Worm (Caenorhabditis elegans) whole organism, mixed stage, embryonic: ENCODE measurements around the gene Y110A2AL.4.
A peak's percentile ranks its signal among the peaks of the same experiment; 100 is the strongest.

ENCODE experiments used
- M03D4.4 ChIP-seq: sonication (generic microtip); optimal IDR thresholded peaks from 2 replicates; lab custom pipeline; 2017; ENCODE audit warnings: mild to moderate bottlenecking, missing genetic modification characterization, missing compliant biosample characterization
- bed-3 ChIP-seq: fragments of 200-800 bp; sonication (Bioruptor generic); optimal IDR thresholded peaks from 3 replicates; lab custom pipeline; 2018; ENCODE audit warnings: mild to moderate bottlenecking, missing genetic modification characterization, moderate library complexity, missing compliant biosample characterization
- blmp-1 ChIP-seq: fragments of 150-350 bp; optimal IDR thresholded peaks from 2 replicates; lab custom pipeline; 2014; ENCODE audit warnings: missing biosample characterization, missing genetic modification characterization
- ceh-39 ChIP-seq: fragments of 150-350 bp; optimal IDR thresholded peaks from 2 replicates; lab custom pipeline; 2014; ENCODE audit warnings: missing biosample characterization, missing genetic modification characterization
- ceh-43 ChIP-seq: fragments of 200-800 bp; sonication (Bioruptor generic); optimal IDR thresholded peaks from 2 replicates; lab custom pipeline; 2018; ENCODE audit warnings: mild to moderate bottlenecking, missing genetic modification characterization, moderate library complexity, missing compliant biosample characterization
- ceh-83 ChIP-seq: fragments of 200-800 bp; sonication (Bioruptor generic); optimal IDR thresholded peaks from 2 replicates; lab custom pipeline; 2018; ENCODE audit warnings: mild to moderate bottlenecking, missing genetic modification characterization, missing compliant biosample characterization
- cnd-1 ChIP-seq: fragments of 200-800 bp; sonication (Bioruptor generic); optimal IDR thresholded peaks from 2 replicates; lab custom pipeline; 2018; ENCODE audit warnings: mild to moderate bottlenecking, missing genetic modification characterization, missing compliant biosample characterization
- drap-1 ChIP-seq: fragments of 200-800 bp; sonication (Bioruptor generic); optimal IDR thresholded peaks from 3 replicates; lab custom pipeline; 2018; ENCODE audit warnings: mild to moderate bottlenecking, missing genetic modification characterization, missing compliant biosample characterization
- elt-1 ChIP-seq: sonication (generic microtip); optimal IDR thresholded peaks from 2 replicates; lab custom pipeline; 2017; ENCODE audit warnings: missing genetic modification characterization, mild to moderate bottlenecking, missing compliant biosample characterization, antibody characterized with exemption, moderate library complexity, borderline replicate concordance; ENCODE audit not compliant: insufficient read depth
- elt-3 ChIP-seq: fragments of 150-350 bp; optimal IDR thresholded peaks from 2 replicates; lab custom pipeline; 2014; ENCODE audit warnings: missing biosample characterization, missing genetic modification characterization
- flh-1 ChIP-seq: fragments of 200-800 bp; sonication (Bioruptor generic); optimal IDR thresholded peaks from 2 replicates; lab custom pipeline; 2018; ENCODE audit warnings: mild to moderate bottlenecking, missing genetic modification characterization, moderate library complexity, missing compliant biosample characterization
- ham-2 ChIP-seq: fragments of 200-800 bp; sonication (Bioruptor generic); optimal IDR thresholded peaks from 2 replicates; lab custom pipeline; 2018; ENCODE audit warnings: mild to moderate bottlenecking, missing genetic modification characterization, missing compliant biosample characterization
- hlh-1 ChIP-seq: fragments of 150-350 bp; optimal IDR thresholded peaks from 2 replicates; lab custom pipeline; 2014; ENCODE audit warnings: missing biosample characterization, missing genetic modification reagents, missing genetic modification characterization
- lin-13 ChIP-seq: fragments of 150-350 bp; optimal IDR thresholded peaks from 2 replicates; lab custom pipeline; 2014; ENCODE audit warnings: missing biosample characterization, missing genetic modification characterization
- lin-32 ChIP-seq: fragments of 200-800 bp; sonication (Bioruptor generic); optimal IDR thresholded peaks from 2 replicates; lab custom pipeline; 2018; ENCODE audit warnings: mild to moderate bottlenecking, missing genetic modification characterization, missing compliant biosample characterization
- lsy-2 ChIP-seq: fragments of 150-350 bp; optimal IDR thresholded peaks from 2 replicates; lab custom pipeline; 2014; ENCODE audit warnings: missing biosample characterization, missing genetic modification characterization
- mab-5 ChIP-seq: fragments of 150-350 bp; optimal IDR thresholded peaks from 2 replicates; lab custom pipeline; 2014; ENCODE audit warnings: missing biosample characterization, missing genetic modification characterization
- mep-1 ChIP-seq: fragments of 150-350 bp; optimal IDR thresholded peaks from 2 replicates; lab custom pipeline; 2017; ENCODE audit warnings: missing biosample characterization, missing genetic modification reagents, missing genetic modification characterization, inconsistent platforms
- mls-2 ChIP-seq: sonication (generic microtip); optimal IDR thresholded peaks from 2 replicates; lab custom pipeline; 2016; ENCODE audit warnings: mild to moderate bottlenecking, missing genetic modification characterization, moderate library complexity, missing compliant biosample characterization
- nhr-12 ChIP-seq: fragments of 150-350 bp; optimal IDR thresholded peaks from 2 replicates; lab custom pipeline; 2014; ENCODE audit warnings: missing biosample characterization, missing genetic modification characterization
- nhr-2 ChIP-seq: fragments of 150-350 bp; optimal IDR thresholded peaks from 2 replicates; lab custom pipeline; 2014; ENCODE audit warnings: missing biosample characterization, missing genetic modification characterization
- nhr-237 ChIP-seq: fragments of 150-350 bp; optimal IDR thresholded peaks from 2 replicates; lab custom pipeline; 2014; ENCODE audit warnings: missing biosample characterization, missing genetic modification characterization
- sem-2 ChIP-seq: fragments of 200-800 bp; sonication (Bioruptor generic); optimal IDR thresholded peaks from 2 replicates; lab custom pipeline; 2018; ENCODE audit warnings: mild to moderate bottlenecking, missing genetic modification characterization, missing compliant biosample characterization
- snpc-4 ChIP-seq: fragments of 150-350 bp; optimal IDR thresholded peaks from 2 replicates; lab custom pipeline; 2014; ENCODE audit warnings: missing biosample characterization, missing genetic modification characterization
- sptf-1 ChIP-seq: sonication (generic microtip); optimal IDR thresholded peaks from 2 replicates; lab custom pipeline; 2017; ENCODE audit warnings: mild to moderate bottlenecking, missing genetic modification characterization, moderate library complexity, missing compliant biosample characterization
- tbx-8 ChIP-seq: fragments of 200-800 bp; sonication (Bioruptor generic); optimal IDR thresholded peaks from 2 replicates; lab custom pipeline; 2018; ENCODE audit warnings: mild to moderate bottlenecking, missing genetic modification characterization, moderate library complexity, missing compliant biosample characterization
- unc-39 ChIP-seq: fragments of 150-350 bp; optimal IDR thresholded peaks from 2 replicates; lab custom pipeline; 2014; ENCODE audit warnings: missing biosample characterization, missing genetic modification characterization
- unc-62 ChIP-seq: fragments of 150-350 bp; optimal IDR thresholded peaks from 2 replicates; lab custom pipeline; 2014; ENCODE audit warnings: missing biosample characterization, missing genetic modification reagents, missing genetic modification characterization
- zip-8 ChIP-seq: fragments of 150-350 bp; optimal IDR thresholded peaks from 2 replicates; lab custom pipeline; 2014; ENCODE audit warnings: missing biosample characterization, missing genetic modification characterization
- ztf-11 ChIP-seq: fragments of 150-350 bp; optimal IDR thresholded peaks from 2 replicates; lab custom pipeline; 2014; ENCODE audit warnings: missing biosample characterization, missing genetic modification characterization

Gene Y110A2AL.4

DNA sequence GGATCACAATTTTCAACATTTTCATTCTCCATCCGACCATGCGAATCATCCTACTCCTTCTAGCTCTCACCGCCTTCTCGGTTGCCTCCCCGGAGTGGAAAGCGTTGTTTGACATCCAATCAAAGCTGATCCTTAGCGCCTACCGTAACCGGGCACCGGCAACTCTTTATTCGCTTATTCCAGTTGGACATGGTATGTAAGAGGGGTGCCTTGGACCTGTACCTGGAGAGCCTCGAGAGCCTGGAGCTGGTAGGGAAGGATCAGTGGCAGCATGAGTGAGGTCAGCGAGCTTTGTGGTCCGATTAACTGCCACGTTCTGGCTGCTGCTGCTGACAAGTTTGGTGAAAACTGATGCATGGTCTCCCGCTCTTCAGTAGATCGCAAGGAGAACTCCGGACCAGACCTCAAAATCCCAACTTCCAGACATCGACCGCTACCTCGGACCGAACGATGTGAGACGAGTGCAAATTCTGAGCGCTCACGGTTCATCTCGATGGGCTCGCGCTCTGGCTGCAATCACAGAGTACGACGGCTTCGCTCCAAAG is 11.2 kb upstream of the Y110A2AL.4 start, which contains the start of gene K12H6.8:
K12H6.8 (plus strand) TSS at position 38 of the 545 bp plus-strand sequence.
- no peak for TF ChIP-seq lin-13
- TF ChIP-seq M03D4.4 (tag; lab: Kevin White, UChicago): no peak
- TF ChIP-seq snpc-4 (tag; lab: Kevin White, UChicago): no peak
- no peak for TF ChIP-seq unc-39
- no peak for TF ChIP-seq sem-2
- TF ChIP-seq unc-62: no peak
- TF ChIP-seq bed-3 (GFP tag; lab: Kevin White, UChicago): no peak
- TF ChIP-seq tbx-8 (GFP tag; lab: Kevin White, UChicago): no peak
- TF ChIP-seq ceh-43 (GFP tag; lab: Kevin White, UChicago): no peak
- TF ChIP-seq zip-8 (tag; lab: Kevin White, UChicago): no peak
- TF ChIP-seq elt-1 (tag; lab: Kevin White, UChicago): no peak
- TF ChIP-seq drap-1 (GFP tag; lab: Kevin White, UChicago): no peak
- TF ChIP-seq nhr-12 (tag; lab: Kevin White, UChicago): no peak
- no peak for TF ChIP-seq cnd-1 (tag; lab: Kevin White, UChicago)
- TF ChIP-seq nhr-237: no peak
- TF ChIP-seq sptf-1 (tag; lab: Kevin White, UChicago): no peak
- TF ChIP-seq ceh-83 (GFP tag; lab: Kevin White, UChicago): no peak
- no peak for TF ChIP-seq flh-1 (GFP tag; lab: Kevin White, UChicago)
- no peak for TF ChIP-seq elt-3 (tag; lab: Kevin White, UChicago)
- TF ChIP-seq, all 35 proteins: peak for 0

DNA sequence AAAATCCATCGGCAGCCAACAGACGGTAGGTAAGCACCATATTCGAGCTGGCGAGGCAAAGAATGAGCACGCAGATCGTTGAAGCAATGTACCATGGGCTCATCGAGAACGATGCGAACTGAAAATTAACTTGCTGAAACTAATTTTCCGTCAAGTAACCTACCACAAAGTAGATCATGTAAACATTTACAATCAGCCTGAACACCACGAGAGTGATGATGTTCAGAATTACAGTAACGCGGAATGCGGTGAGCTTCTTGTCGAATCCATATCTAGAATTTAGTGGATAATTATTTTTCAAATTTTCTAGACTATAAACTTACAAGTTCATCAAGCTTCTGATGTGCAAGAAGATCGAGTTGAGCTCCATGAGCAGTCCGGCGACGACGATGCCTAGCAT is 9.6 kb upstream of the Y110A2AL.4 start:
- TF ChIP-seq tbx-8 (GFP tag; lab: Kevin White, UChicago): no peak
- TF ChIP-seq elt-3 (tag; lab: Kevin White, UChicago): no peak
- no peak for TF ChIP-seq mep-1 (tag; lab: Kevin White, UChicago)
- TF ChIP-seq lin-13: no peak
- no peak for TF ChIP-seq lsy-2 (tag; lab: Kevin White, UChicago)
- TF ChIP-seq cnd-1 (tag; lab: Kevin White, UChicago): no peak
- TF ChIP-seq M03D4.4 (tag; lab: Kevin White, UChicago): no peak
- TF ChIP-seq ham-2 (GFP tag; lab: Kevin White, UChicago): no peak
- no peak for TF ChIP-seq lin-32
- no peak for TF ChIP-seq nhr-2 (tag; lab: Kevin White, UChicago)
- no peak for TF ChIP-seq ceh-43 (GFP tag; lab: Kevin White, UChicago)

DNA sequence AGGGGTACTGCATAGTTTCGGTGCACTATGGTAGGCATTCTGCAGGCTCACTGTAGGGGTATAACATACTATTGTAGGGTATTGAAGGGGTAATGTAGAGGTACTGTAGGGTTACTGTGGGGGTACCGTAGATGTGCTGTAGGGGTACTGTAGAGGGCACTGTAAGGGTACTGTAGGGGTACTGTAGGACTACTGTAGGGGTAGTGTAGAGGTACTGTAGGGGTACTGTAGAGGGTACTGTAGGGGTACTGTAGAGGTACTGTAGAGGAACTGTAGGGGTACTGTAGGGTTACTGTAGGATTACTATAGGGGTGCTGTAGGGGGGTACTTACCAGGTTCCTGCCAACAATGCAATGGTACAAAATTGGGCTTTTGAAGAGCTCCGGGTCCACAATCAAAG is 9.0 kb upstream of the Y110A2AL.4 start:
- TF ChIP-seq nhr-237 (no peak), lsy-2 (tag; lab: Kevin White, UChicago) (peak; percentile 34), mls-2 (peak; percentile 3), sptf-1 (tag; lab: Kevin White, UChicago) (peak; percentile 18)

DNA sequence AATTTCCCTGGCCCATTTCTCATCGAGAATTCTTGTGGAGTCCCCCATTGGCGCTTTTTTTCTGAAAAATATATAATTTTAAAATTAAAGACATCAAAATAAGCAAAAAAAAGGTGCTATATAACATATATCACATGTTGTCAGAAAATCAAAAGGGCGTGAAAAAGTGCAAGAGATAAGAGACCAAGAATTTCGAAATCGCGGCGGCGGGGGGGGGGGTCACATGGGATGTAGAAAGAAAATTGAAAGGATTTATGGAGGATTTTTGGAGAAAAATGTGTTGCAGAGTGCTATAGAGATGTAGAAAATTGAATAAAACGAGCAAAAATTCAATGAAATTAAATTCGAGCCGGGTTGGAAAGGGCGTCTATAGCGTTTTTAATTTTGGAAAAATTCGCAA is 7.9 kb upstream of the Y110A2AL.4 start, which contains the start of gene K12H6.6:
K12H6.6 (minus strand) TSS at position 61 of the 400 bp plus-strand sequence.
- no peak for TF ChIP-seq nhr-237

DNA sequence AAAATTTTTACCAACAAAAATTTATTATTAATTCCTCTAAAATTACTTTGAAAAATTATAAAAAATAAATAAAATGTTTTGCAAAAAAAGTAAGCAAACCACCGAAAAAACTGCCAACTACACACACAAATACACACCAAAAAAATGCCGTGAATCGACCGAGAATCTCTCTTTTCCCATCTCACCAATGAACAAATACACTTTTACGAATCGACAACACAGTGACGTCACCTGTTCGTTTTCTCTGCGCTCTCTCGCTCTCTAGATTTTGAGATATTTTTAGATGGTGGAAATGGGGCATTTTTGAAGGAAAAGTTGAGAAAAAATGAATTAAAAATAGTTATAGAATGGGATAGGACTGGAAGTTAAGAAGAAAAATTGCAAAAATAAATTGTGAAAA is 7.0 kb upstream of the Y110A2AL.4 start:
- TF ChIP-seq hlh-1 (tag; lab: Kevin White, UChicago) (peak; percentile 1), ceh-39 (tag; lab: Kevin White, UChicago) (no peak)
- TF ChIP-seq, all 35 proteins: peak for 1

DNA sequence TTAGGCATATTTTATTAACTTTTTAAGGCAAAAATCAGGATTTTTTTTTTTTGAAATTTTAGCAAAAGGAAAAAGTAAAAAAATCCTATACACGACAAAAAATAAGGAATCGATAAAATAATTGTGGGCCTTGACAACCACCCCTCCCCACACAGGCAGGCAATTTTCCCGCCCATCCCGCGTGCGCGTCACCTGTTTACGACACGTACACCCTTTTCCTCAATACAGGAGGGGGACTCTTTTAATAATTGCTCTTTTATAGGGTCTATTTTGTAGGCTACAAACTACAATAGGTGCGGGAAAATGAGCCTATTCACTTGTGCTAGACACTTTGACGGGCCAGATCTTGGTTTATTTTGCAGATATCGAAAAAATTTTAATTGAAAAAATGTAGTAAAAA is 6.6 kb upstream of the Y110A2AL.4 start:
- TF ChIP-seq ztf-11: no peak
- TF ChIP-seq elt-3 (tag; lab: Kevin White, UChicago): no peak
- no peak for TF ChIP-seq mab-5
- TF ChIP-seq ceh-43 (GFP tag; lab: Kevin White, UChicago): peak; percentile 61
- TF ChIP-seq elt-1 (tag; lab: Kevin White, UChicago): no peak
- TF ChIP-seq nhr-12 (tag; lab: Kevin White, UChicago): peak; percentile 52
- TF ChIP-seq zip-8 (tag; lab: Kevin White, UChicago): no peak
- peak; percentile 52 for TF ChIP-seq ceh-39 (tag; lab: Kevin White, UChicago)
- TF ChIP-seq blmp-1 (tag; lab: Kevin White, UChicago): no peak
- peak; percentile 81 for TF ChIP-seq hlh-1 (tag; lab: Kevin White, UChicago)
- no peak for TF ChIP-seq sem-2
- TF ChIP-seq mls-2: peak; percentile 34
